Fruit fly (Drosophila melanogaster) ovary, adult (tissue): ENCODE data around the gene Srg3.

Experiments
- CG17801 ChIP-seq: fragments of 200-800 bp; optimal IDR thresholded peaks from 2 replicates; lab custom pipeline; 2019; ENCODE audit warnings: missing biosample characterization, mild to moderate bottlenecking, missing genetic modification characterization, moderate library complexity; ENCODE audit not compliant: partially characterized antibody

Gene Srg3

dm6 chr3L:9489133-9489532 is 46.1 kb downstream of the Srg3 start, which contains the start of gene CG32036:
CG32036 (minus strand) TSS chr3L:9489233.
- TF ChIP-seq CG17801 (GFP tag; lab: Kevin White, UChicago) = no peak

- no peak for TF ChIP-seq CG17801 (GFP tag; lab: Kevin White, UChicago)
Observed at dm6 chr3L:9489627-9490026, 46.6 kb downstream of the Srg3 start.

- TF ChIP-seq CG17801 (GFP tag; lab: Kevin White, UChicago) = no peak
Observed at dm6 chr3L:9490432-9490831, 47.4 kb downstream of the Srg3 start.

dm6 chr3L:9491331-9491730 is 48.3 kb downstream of the Srg3 start:
- TF ChIP-seq CG17801 (GFP tag; lab: Kevin White, UChicago) = no peak

- TF ChIP-seq CG17801 (GFP tag; lab: Kevin White, UChicago) = no peak
Observed at dm6 chr3L:9492115-9492514, 49.1 kb downstream of the Srg3 start, which contains the start of gene CG32037. CG32037 (minus strand) TSS chr3L:9492215.
